Worm (Caenorhabditis elegans) whole organism, L2 larva: ENCODE measurements around the gene K10B2.4.

Experiments used
- C34F6.9 ChIP-seq: fragments of 150-350 bp; optimal IDR thresholded peaks from 2 replicates; lab custom pipeline; 2014; ENCODE audit warnings: missing biosample characterization, missing genetic modification characterization
- R02D3.7 ChIP-seq: fragments of 150-350 bp; optimal IDR thresholded peaks from 2 replicates; lab custom pipeline; 2014; ENCODE audit warnings: missing biosample characterization, missing genetic modification characterization
- Y55F3AM.14 ChIP-seq: fragments of 200-800 bp; sonication (Bioruptor generic); optimal IDR thresholded peaks from 2 replicates; lab custom pipeline; 2018; ENCODE audit warnings: mild to moderate bottlenecking, missing genetic modification characterization, missing compliant biosample characterization
- ZK546.5 ChIP-seq: sonication (generic microtip); optimal IDR thresholded peaks from 2 replicates; lab custom pipeline; 2017; ENCODE audit warnings: missing biosample characterization, missing genetic modification characterization
- alr-1 ChIP-seq: fragments of 150-350 bp; optimal IDR thresholded peaks from 2 replicates; lab custom pipeline; 2014; ENCODE audit warnings: missing biosample characterization, missing genetic modification characterization
- aly-2 ChIP-seq: fragments of 150-350 bp; optimal IDR thresholded peaks from 2 replicates; lab custom pipeline; 2014; ENCODE audit warnings: missing biosample characterization, missing genetic modification characterization
- ama-1 ChIP-seq: fragments of 150-350 bp; optimal IDR thresholded peaks from 2 replicates; lab custom pipeline; 2018; ENCODE audit warnings: inconsistent platforms
- blmp-1 ChIP-seq: sonication (generic microtip); optimal IDR thresholded peaks from 2 replicates; lab custom pipeline; 2017; ENCODE audit warnings: missing genetic modification characterization, mild to moderate bottlenecking, missing compliant biosample characterization, antibody characterized with exemption, moderate library complexity; ENCODE audit not compliant: insufficient read depth
- ceh-16 ChIP-seq: fragments of 150-350 bp; optimal IDR thresholded peaks from 2 replicates; lab custom pipeline; 2014; ENCODE audit warnings: missing biosample characterization, missing genetic modification characterization
- crh-2 ChIP-seq: sonication (generic microtip); optimal IDR thresholded peaks from 2 replicates; lab custom pipeline; 2017; ENCODE audit warnings: missing biosample characterization, missing genetic modification characterization
- dmd-4 ChIP-seq: sonication (generic microtip); optimal IDR thresholded peaks from 2 replicates; lab custom pipeline; 2017; ENCODE audit warnings: missing biosample characterization, missing genetic modification characterization
- elt-3 ChIP-seq: sonication (generic microtip); optimal IDR thresholded peaks from 2 replicates; lab custom pipeline; 2017; ENCODE audit warnings: missing biosample characterization, missing genetic modification characterization
- gmeb-1 ChIP-seq: fragments of 150-350 bp; optimal IDR thresholded peaks from 2 replicates; lab custom pipeline; 2014; ENCODE audit warnings: missing biosample characterization, missing genetic modification characterization
- lin-11 ChIP-seq: fragments of 150-350 bp; sonication (generic microtip); optimal IDR thresholded peaks from 2 replicates; lab custom pipeline; 2014; ENCODE audit warnings: missing biosample characterization, missing genetic modification characterization, inconsistent platforms, mixed read lengths
- lin-13 ChIP-seq: fragments of 150-350 bp; optimal IDR thresholded peaks from 2 replicates; lab custom pipeline; 2014; ENCODE audit warnings: missing biosample characterization, missing genetic modification reagents, missing genetic modification characterization
- lin-39 ChIP-seq: fragments of 150-350 bp; optimal IDR thresholded peaks from 2 replicates; lab custom pipeline; 2014; ENCODE audit warnings: missing biosample characterization, missing genetic modification reagents, missing genetic modification characterization
- lsy-2 ChIP-seq, 2 experiments: fragments of 150-350 bp in 1 of 2; sonication (generic microtip) in 1 of 2; optimal IDR thresholded peaks; 2 replicates each; lab custom pipeline; 2014 to 2017; ENCODE audit warnings: missing biosample characterization in 2 of 2, missing genetic modification characterization in 2 of 2
- mab-5 ChIP-seq: fragments of 150-350 bp; optimal IDR thresholded peaks from 2 replicates; lab custom pipeline; 2014; ENCODE audit warnings: missing biosample characterization, missing genetic modification characterization
- mbf-1 ChIP-seq: sonication (generic microtip); optimal IDR thresholded peaks from 2 replicates; lab custom pipeline; 2017; ENCODE audit warnings: missing biosample characterization, missing genetic modification characterization
- nhr-10 ChIP-seq: sonication (generic microtip); optimal IDR thresholded peaks from 2 replicates; lab custom pipeline; 2017; ENCODE audit warnings: missing biosample characterization, missing genetic modification characterization
- nhr-11 ChIP-seq: fragments of 150-350 bp; optimal IDR thresholded peaks from 2 replicates; lab custom pipeline; 2014; ENCODE audit warnings: missing biosample characterization, missing genetic modification characterization
- nhr-12 ChIP-seq: fragments of 150-350 bp; optimal IDR thresholded peaks from 2 replicates; lab custom pipeline; 2014; ENCODE audit warnings: missing biosample characterization, missing genetic modification characterization
- nhr-129 ChIP-seq: fragments of 150-350 bp; optimal IDR thresholded peaks from 2 replicates; lab custom pipeline; 2014; ENCODE audit warnings: missing biosample characterization, missing genetic modification characterization
- nhr-23 ChIP-seq: fragments of 150-350 bp; optimal IDR thresholded peaks from 2 replicates; lab custom pipeline; 2014; ENCODE audit warnings: missing biosample characterization, missing genetic modification reagents, missing genetic modification characterization
- nhr-237 ChIP-seq: fragments of 150-350 bp; optimal IDR thresholded peaks from 2 replicates; lab custom pipeline; 2014; ENCODE audit warnings: missing biosample characterization, missing genetic modification characterization
- nhr-25 ChIP-seq: fragments of 150-350 bp; sonication (generic microtip); optimal IDR thresholded peaks from 3 replicates; lab custom pipeline; 2014; ENCODE audit warnings: missing biosample characterization, missing genetic modification characterization
- nhr-6 ChIP-seq: fragments of 150-350 bp; optimal IDR thresholded peaks from 2 replicates; lab custom pipeline; 2014; ENCODE audit warnings: missing biosample characterization, missing genetic modification characterization
- nhr-77 ChIP-seq: fragments of 150-350 bp; optimal IDR thresholded peaks from 2 replicates; lab custom pipeline; 2014; ENCODE audit warnings: missing biosample characterization, missing genetic modification characterization
- peb-1 ChIP-seq: fragments of 150-350 bp; optimal IDR thresholded peaks from 2 replicates; lab custom pipeline; 2014; ENCODE audit warnings: missing biosample characterization, missing genetic modification characterization
- sem-4 ChIP-seq: fragments of 150-350 bp; optimal IDR thresholded peaks from 2 replicates; lab custom pipeline; 2014; ENCODE audit warnings: missing biosample characterization, missing genetic modification reagents, missing genetic modification characterization
- skn-1 ChIP-seq: sonication (generic microtip); optimal IDR thresholded peaks from 2 replicates; lab custom pipeline; 2017; ENCODE audit warnings: missing biosample characterization, missing genetic modification characterization
- sma-3 ChIP-seq: sonication (generic microtip); optimal IDR thresholded peaks from 2 replicates; lab custom pipeline; 2016; ENCODE audit warnings: missing genetic modification reagents, missing genetic modification characterization, missing compliant biosample characterization
- sma-9 ChIP-seq, 2 experiments: fragments of 150-350 bp in 1 of 2; sonication (generic microtip) in 1 of 2; optimal IDR thresholded peaks; 2 replicates each; lab custom pipeline; 2014 to 2016; ENCODE audit warnings: missing genetic modification characterization in 2 of 2, mild to moderate bottlenecking in 1 of 2, missing biosample characterization in 1 of 2, missing compliant biosample characterization in 1 of 2, missing genetic modification reagents in 1 of 2, moderate library complexity in 1 of 2
- snpc-4 ChIP-seq: fragments of 150-350 bp; optimal IDR thresholded peaks from 2 replicates; lab custom pipeline; 2014; ENCODE audit warnings: missing biosample characterization, missing genetic modification characterization
- unc-39 ChIP-seq: fragments of 150-350 bp; optimal IDR thresholded peaks from 2 replicates; lab custom pipeline; 2014; ENCODE audit warnings: missing biosample characterization, missing genetic modification characterization
- unc-62 ChIP-seq: fragments of 150-350 bp; optimal IDR thresholded peaks from 2 replicates; lab custom pipeline; 2014; ENCODE audit warnings: missing biosample characterization, missing genetic modification reagents, missing genetic modification characterization
- zag-1 ChIP-seq: fragments of 150-350 bp; optimal IDR thresholded peaks from 2 replicates; lab custom pipeline; 2014; ENCODE audit warnings: missing biosample characterization, missing genetic modification characterization
- ztf-1 ChIP-seq: fragments of 200-800 bp; sonication (Bioruptor generic); conservative IDR thresholded peaks from 2 replicates; pipeline ENCODE4 v1.3.6; 2022; ENCODE audit warnings: missing genetic modification characterization, missing compliant biosample characterization
- ztf-11 ChIP-seq: sonication (generic microtip); optimal IDR thresholded peaks from 2 replicates; lab custom pipeline; 2017; ENCODE audit warnings: missing biosample characterization, missing genetic modification characterization

Gene K10B2.4

ce11 chrII:6409098-6409497, 48.3 kb upstream of the K10B2.4 start:
- TF ChIP-seq nhr-23 (tag; lab: Kevin White, UChicago) (no peak), mab-5 (tag; lab: Kevin White, UChicago) (no peak), Y55F3AM.14 (GFP tag; lab: Kevin White, UChicago) (no peak), nhr-25 (tag; lab: Kevin White, UChicago) (no peak), nhr-237 (tag; lab: Kevin White, UChicago) (no peak), nhr-10 (tag; lab: Kevin White, UChicago) (no peak), blmp-1 (tag; lab: Kevin White, UChicago) (no peak), lin-13 (GFP tag; lab: Kevin White, UChicago) (no peak), lin-11 (tag; lab: Kevin White, UChicago) (no peak), elt-3 (tag; lab: Kevin White, UChicago) (no peak), zag-1 (tag; lab: Kevin White, UChicago) (no peak), aly-2 (tag; lab: Kevin White, UChicago) (no peak)
- TF ChIP-seq, all 48 proteins: peak for 0

ce11 chrII:6407279-6407678, 46.5 kb upstream of the K10B2.4 start, which contains the start of gene spp-11:
Gene spp-11 (minus strand): TSS chrII:6407379.
- TF ChIP-seq nhr-12 (tag; lab: Kevin White, UChicago), result no peak
- no peak for TF ChIP-seq gmeb-1 (tag; lab: Kevin White, UChicago)
- no peak for TF ChIP-seq skn-1 (tag; lab: Kevin White, UChicago)
- TF ChIP-seq blmp-1 (tag; lab: Kevin White, UChicago), result no peak
- TF ChIP-seq peb-1 (tag; lab: Kevin White, UChicago), result no peak
- TF ChIP-seq unc-62, result no peak
- no peak for TF ChIP-seq alr-1 (tag; lab: Kevin White, UChicago)
- no peak for TF ChIP-seq unc-39 (tag; lab: Kevin White, UChicago)
- no peak for TF ChIP-seq mbf-1 (tag; lab: Kevin White, UChicago)
- TF ChIP-seq zag-1 (tag; lab: Kevin White, UChicago), result no peak
- no peak for TF ChIP-seq mab-5 (tag; lab: Kevin White, UChicago)
- no peak for TF ChIP-seq lsy-2 (tag; optimal IDR thresholded peaks at IDR 0.05; lab: Kevin White, UChicago)

ce11 chrII:6403233-6403632, 42.5 kb upstream of the K10B2.4 start, which contains the start of gene T25D10.1:
Gene T25D10.1 (plus strand): TSS chrII:6403401.
- no peak for TF ChIP-seq dmd-4
- no peak for TF ChIP-seq ztf-11 (tag; lab: Kevin White, UChicago)
- TF ChIP-seq nhr-12 (tag; lab: Kevin White, UChicago), result no peak
- no peak for TF ChIP-seq lin-11 (tag; lab: Kevin White, UChicago)
- no peak for TF ChIP-seq ztf-1 (GFP tag; lab: Robert Waterston, UW)
- no peak for TF ChIP-seq ceh-16
- no peak for TF ChIP-seq Y55F3AM.14 (GFP tag; lab: Kevin White, UChicago)
- TF ChIP-seq nhr-237 (tag; lab: Kevin White, UChicago), result no peak
- no peak for TF ChIP-seq sma-9 (GFP tag; optimal IDR thresholded peaks at IDR 0.05; lab: Kevin White, UChicago)
- TF ChIP-seq sma-9 (tag; optimal IDR thresholded peaks at IDR 0.05; lab: Kevin White, UChicago), result no peak
- TF ChIP-seq nhr-11 (tag; lab: Kevin White, UChicago), result no peak
- TF ChIP-seq sem-4 (tag; lab: Kevin White, UChicago), result no peak
- TF ChIP-seq nhr-77, result no peak
- no peak for TF ChIP-seq gmeb-1 (tag; lab: Kevin White, UChicago)
- no peak for TF ChIP-seq nhr-6 (tag; lab: Kevin White, UChicago)
- TF ChIP-seq mab-5 (tag; lab: Kevin White, UChicago), result no peak
- no peak for TF ChIP-seq R02D3.7 (tag; lab: Kevin White, UChicago)
- no peak for TF ChIP-seq unc-62
- no peak for TF ChIP-seq C34F6.9 (tag; lab: Kevin White, UChicago)

DNA sequence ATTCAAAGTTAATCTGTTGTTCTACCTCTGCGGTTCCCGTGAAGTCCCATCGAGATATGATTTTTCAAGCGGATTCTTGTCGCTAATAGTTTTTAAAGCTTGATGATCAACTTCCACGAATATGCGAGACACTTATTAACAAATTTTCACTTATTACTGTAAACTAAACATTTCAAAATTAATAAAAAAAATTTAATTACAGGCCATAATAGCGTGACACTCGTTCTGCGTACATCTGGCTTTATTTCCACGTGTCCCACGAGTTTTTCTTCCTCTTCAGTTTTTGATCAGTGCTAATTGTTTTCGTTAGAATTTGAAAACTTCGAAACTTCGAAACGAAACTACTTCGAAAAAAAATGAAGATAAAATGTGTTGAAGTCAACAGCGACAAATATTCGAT, 40.9 kb upstream of the K10B2.4 start, which contains the start of gene btb-2:
Gene btb-2, plus strand, starts transcription at position 301 of the 400 bp plus-strand sequence.
- TF ChIP-seq lin-39 (tag; lab: Kevin White, UChicago) (no peak), nhr-129 (tag; lab: Kevin White, UChicago) (no peak), crh-2 (tag; lab: Kevin White, UChicago) (no peak), sma-3 (GFP tag; lab: Kevin White, UChicago) (no peak), mbf-1 (tag; lab: Kevin White, UChicago) (no peak), sem-4 (tag; lab: Kevin White, UChicago) (no peak), skn-1 (tag; lab: Kevin White, UChicago) (no peak), nhr-77 (no peak), snpc-4 (tag; lab: Kevin White, UChicago) (no peak), ztf-1 (GFP tag; lab: Robert Waterston, UW) (no peak), ZK546.5 (no peak), ama-1 (lab: Kevin White, UChicago) (no peak), elt-3 (tag; lab: Kevin White, UChicago) (no peak), dmd-4 (no peak)
